Worm (Caenorhabditis elegans) whole organism, L3 larva: ENCODE measurements around the gene rpn-3.

Experiments used
- R02D3.7 ChIP-seq: fragments of 150-350 bp; optimal IDR thresholded peaks from 2 replicates; lab custom pipeline; 2014; ENCODE audit warnings: missing biosample characterization, missing genetic modification characterization
- ZK546.5 ChIP-seq: sonication (generic microtip); optimal IDR thresholded peaks from 2 replicates; lab custom pipeline; 2017; ENCODE audit warnings: missing biosample characterization, missing genetic modification characterization
- aly-2 ChIP-seq: fragments of 150-350 bp; optimal IDR thresholded peaks from 2 replicates; lab custom pipeline; 2014; ENCODE audit warnings: missing biosample characterization, missing genetic modification characterization
- ama-1 ChIP-seq: fragments of 150-350 bp; optimal IDR thresholded peaks from 2 replicates; lab custom pipeline; 2018
- ceh-16 ChIP-seq: sonication (generic microtip); optimal IDR thresholded peaks from 2 replicates; lab custom pipeline; 2017; ENCODE audit warnings: missing biosample characterization, missing genetic modification characterization
- ceh-28 ChIP-seq: fragments of 150-350 bp; optimal IDR thresholded peaks from 2 replicates; lab custom pipeline; 2014; ENCODE audit warnings: missing biosample characterization, missing genetic modification reagents, missing genetic modification characterization
- ceh-82 ChIP-seq: fragments of 150-350 bp; optimal IDR thresholded peaks from 2 replicates; lab custom pipeline; 2014; ENCODE audit warnings: missing biosample characterization, missing genetic modification characterization
- ceh-9 ChIP-seq: sonication (generic microtip); optimal IDR thresholded peaks from 2 replicates; lab custom pipeline; 2018; ENCODE audit warnings: missing biosample characterization, missing genetic modification characterization
- daf-12 ChIP-seq: fragments of 150-350 bp; optimal IDR thresholded peaks from 2 replicates; lab custom pipeline; 2014; ENCODE audit warnings: missing biosample characterization, missing genetic modification reagents, missing genetic modification characterization
- egl-27 ChIP-seq: sonication (generic microtip); optimal IDR thresholded peaks from 4 replicates; lab custom pipeline; 2017; ENCODE audit warnings: missing biosample characterization, missing genetic modification reagents, missing genetic modification characterization
- egl-5 ChIP-seq: fragments of 150-350 bp; optimal IDR thresholded peaks from 2 replicates; lab custom pipeline; 2017; ENCODE audit warnings: missing biosample characterization, missing genetic modification reagents, missing genetic modification characterization, inconsistent platforms
- elt-1 ChIP-seq: fragments of 150-350 bp; optimal IDR thresholded peaks from 2 replicates; lab custom pipeline; 2014; ENCODE audit warnings: missing biosample characterization, missing genetic modification characterization
- elt-2 ChIP-seq: sonication (generic microtip); optimal IDR thresholded peaks from 2 replicates; lab custom pipeline; 2016; ENCODE audit warnings: missing genetic modification reagents, mild to moderate bottlenecking, missing genetic modification characterization, missing compliant biosample characterization
- elt-3 ChIP-seq, 3 experiments: fragments of 150-350 bp in 1 of 3; sonication (generic microtip) in 2 of 3; optimal IDR thresholded peaks; 2 replicates in 2 of 3; 4 replicates in 1 of 3; lab custom pipeline; 2014 to 2017; ENCODE audit warnings: missing biosample characterization in 3 of 3, missing genetic modification characterization in 3 of 3
- eor-1 ChIP-seq, 2 experiments: fragments of 150-350 bp; optimal IDR thresholded peaks; 2 replicates each; lab custom pipeline; 2014 to 2018; ENCODE audit warnings: missing biosample characterization in 2 of 2, missing genetic modification characterization in 2 of 2
- fkh-10 ChIP-seq: sonication (generic microtip); optimal IDR thresholded peaks from 2 replicates; lab custom pipeline; 2017; ENCODE audit warnings: missing biosample characterization, missing genetic modification reagents, missing genetic modification characterization
- fkh-2 ChIP-seq: fragments of 150-350 bp; optimal IDR thresholded peaks from 2 replicates; lab custom pipeline; 2014; ENCODE audit warnings: missing biosample characterization, missing genetic modification reagents, missing genetic modification characterization
- fos-1 ChIP-seq: fragments of 150-350 bp; optimal IDR thresholded peaks from 2 replicates; lab custom pipeline; 2014; ENCODE audit warnings: missing biosample characterization, missing genetic modification characterization
- hmg-11 ChIP-seq: sonication (generic microtip); optimal IDR thresholded peaks from 2 replicates; lab custom pipeline; 2016; ENCODE audit warnings: missing genetic modification characterization, missing compliant biosample characterization
- jun-1 ChIP-seq: fragments of 150-350 bp; optimal IDR thresholded peaks from 2 replicates; lab custom pipeline; 2014; ENCODE audit warnings: missing biosample characterization, missing genetic modification reagents, missing genetic modification characterization
- lin-15B ChIP-seq: fragments of 150-350 bp; optimal IDR thresholded peaks from 2 replicates; lab custom pipeline; 2014; ENCODE audit warnings: missing biosample characterization, missing genetic modification characterization
- lin-39 ChIP-seq: fragments of 150-350 bp; optimal IDR thresholded peaks from 2 replicates; lab custom pipeline; 2018; ENCODE audit warnings: missing biosample characterization, missing genetic modification reagents, missing genetic modification characterization
- lsy-12 ChIP-seq: sonication (generic microtip); optimal IDR thresholded peaks from 2 replicates; lab custom pipeline; 2016; ENCODE audit warnings: mild to moderate bottlenecking, missing genetic modification characterization, missing compliant biosample characterization
- mdl-1 ChIP-seq: fragments of 150-350 bp; optimal IDR thresholded peaks from 2 replicates; lab custom pipeline; 2014; ENCODE audit warnings: missing biosample characterization, missing genetic modification characterization
- mml-1 ChIP-seq: fragments of 150-350 bp; sonication (generic microtip); optimal IDR thresholded peaks from 3 replicates; lab custom pipeline; 2014; ENCODE audit warnings: missing biosample characterization, missing genetic modification characterization
- nfya-1 ChIP-seq: sonication (generic microtip); optimal IDR thresholded peaks from 2 replicates; lab custom pipeline; 2017; ENCODE audit warnings: missing genetic modification characterization, mild to moderate bottlenecking, missing compliant biosample characterization, antibody characterized with exemption, moderate library complexity; ENCODE audit not compliant: insufficient read depth
- nhr-11 ChIP-seq: fragments of 150-350 bp; optimal IDR thresholded peaks from 2 replicates; lab custom pipeline; 2014; ENCODE audit warnings: missing biosample characterization, missing genetic modification characterization
- nhr-12 ChIP-seq: fragments of 150-350 bp; optimal IDR thresholded peaks from 2 replicates; lab custom pipeline; 2014; ENCODE audit warnings: missing biosample characterization, missing genetic modification characterization
- nhr-23 ChIP-seq: fragments of 150-350 bp; optimal IDR thresholded peaks from 2 replicates; lab custom pipeline; 2014; ENCODE audit warnings: missing biosample characterization, missing genetic modification reagents, missing genetic modification characterization
- nhr-237 ChIP-seq: fragments of 150-350 bp; optimal IDR thresholded peaks from 2 replicates; lab custom pipeline; 2014; ENCODE audit warnings: missing biosample characterization, missing genetic modification characterization
- nhr-25 ChIP-seq: sonication (generic microtip); optimal IDR thresholded peaks from 2 replicates; lab custom pipeline; 2017; ENCODE audit warnings: missing biosample characterization, missing genetic modification characterization
- nhr-28 ChIP-seq: fragments of 150-350 bp; optimal IDR thresholded peaks from 2 replicates; lab custom pipeline; 2014; ENCODE audit warnings: missing biosample characterization, missing genetic modification characterization
- nhr-43 ChIP-seq: sonication (generic microtip); optimal IDR thresholded peaks from 2 replicates; lab custom pipeline; 2016; ENCODE audit warnings: mild to moderate bottlenecking, missing genetic modification characterization, missing compliant biosample characterization; ENCODE audit not compliant: poor library complexity, severe bottlenecking
- nhr-67 ChIP-seq: fragments of 150-350 bp; optimal IDR thresholded peaks from 2 replicates; lab custom pipeline; 2014; ENCODE audit warnings: missing biosample characterization, missing genetic modification characterization
- nhr-76 ChIP-seq: fragments of 150-350 bp; sonication (generic microtip); optimal IDR thresholded peaks from 5 replicates; lab custom pipeline; 2014; ENCODE audit warnings: missing biosample characterization, missing genetic modification characterization
- nhr-77 ChIP-seq: fragments of 150-350 bp; optimal IDR thresholded peaks from 2 replicates; lab custom pipeline; 2014; ENCODE audit warnings: missing biosample characterization, missing genetic modification characterization
- pha-4 ChIP-seq: fragments of 150-350 bp; optimal IDR thresholded peaks from 2 replicates; lab custom pipeline; 2014; ENCODE audit warnings: missing biosample characterization, missing genetic modification reagents, missing genetic modification characterization
- pqm-1 ChIP-seq: fragments of 150-350 bp; optimal IDR thresholded peaks from 2 replicates; lab custom pipeline; 2017; ENCODE audit warnings: missing biosample characterization, missing genetic modification characterization, inconsistent platforms
- sea-2 ChIP-seq: fragments of 150-350 bp; sonication (generic microtip); optimal IDR thresholded peaks from 4 replicates; lab custom pipeline; 2014; ENCODE audit warnings: missing biosample characterization, missing genetic modification reagents, missing genetic modification characterization
- skn-1 ChIP-seq: fragments of 150-350 bp; optimal IDR thresholded peaks from 2 replicates; lab custom pipeline; 2014; ENCODE audit warnings: missing biosample characterization, missing genetic modification characterization
- snpc-4 ChIP-seq: fragments of 150-350 bp; optimal IDR thresholded peaks from 2 replicates; lab custom pipeline; 2014; ENCODE audit warnings: missing biosample characterization, missing genetic modification characterization
- tbx-2 ChIP-seq: sonication (generic microtip); optimal IDR thresholded peaks from 2 replicates; lab custom pipeline; 2016; ENCODE audit warnings: mild to moderate bottlenecking, missing genetic modification characterization, missing compliant biosample characterization
- unc-39 ChIP-seq: sonication (generic microtip); optimal IDR thresholded peaks from 4 replicates; lab custom pipeline; 2017; ENCODE audit warnings: missing biosample characterization, missing genetic modification characterization
- unc-62 ChIP-seq: fragments of 150-350 bp; sonication (generic microtip); optimal IDR thresholded peaks from 4 replicates; lab custom pipeline; 2014; ENCODE audit warnings: missing biosample characterization, missing genetic modification reagents, missing genetic modification characterization
- zag-1 ChIP-seq: fragments of 150-350 bp; optimal IDR thresholded peaks from 2 replicates; lab custom pipeline; 2014; ENCODE audit warnings: missing biosample characterization, missing genetic modification characterization
- ztf-11 ChIP-seq: fragments of 150-350 bp; optimal IDR thresholded peaks from 2 replicates; lab custom pipeline; 2014; ENCODE audit warnings: missing biosample characterization, missing genetic modification characterization
- ztf-4 ChIP-seq: fragments of 150-350 bp; optimal IDR thresholded peaks from 2 replicates; lab custom pipeline; 2014; ENCODE audit warnings: missing biosample characterization, missing genetic modification characterization

Gene rpn-3

DNA sequence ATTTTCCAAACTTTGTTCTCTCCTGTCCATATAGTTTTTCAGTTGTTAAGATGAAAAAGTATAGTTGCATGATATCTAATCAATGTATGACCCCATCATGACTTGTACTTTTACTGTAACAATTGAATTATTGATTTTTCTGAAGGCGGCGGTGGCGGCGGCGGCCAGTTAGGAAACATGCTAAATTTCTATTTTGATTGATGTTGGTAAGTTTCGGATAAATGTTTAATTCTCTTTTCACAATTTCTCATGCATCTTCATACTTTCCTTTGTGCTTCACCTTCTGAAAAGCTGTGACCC lies 29.2 kb upstream of the rpn-3 start, which contains the start of gene sor-1:
sor-1 (plus strand) TSS at position 201 of the 300 bp plus-strand sequence.
- no peak for TF ChIP-seq daf-12 (tag; lab: Kevin White, UChicago)
- peak; percentile 12 for TF ChIP-seq ama-1 (lab: Kevin White, UChicago)

DNA sequence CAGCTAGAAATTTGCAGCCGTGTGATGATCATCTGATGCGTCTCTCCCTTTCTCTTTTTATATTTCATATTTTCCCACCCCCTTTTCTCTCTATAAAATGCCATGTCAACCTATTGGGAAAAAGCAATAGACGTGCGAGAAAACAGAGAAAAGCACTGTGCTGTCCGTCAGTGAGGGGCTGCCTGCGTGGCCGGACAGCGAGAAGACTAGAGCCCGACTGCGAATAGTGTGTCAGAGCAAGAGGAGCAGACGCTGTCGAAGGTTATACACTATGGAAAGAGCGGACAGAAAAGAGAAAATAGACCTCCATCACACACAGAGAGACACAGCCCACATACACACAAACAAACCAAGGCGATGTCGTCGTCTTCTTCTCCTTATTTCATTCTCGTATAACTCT lies 22.1 kb upstream of the rpn-3 start:
- TF ChIP-seq unc-62 (GFP tag; lab: Kevin White, UChicago): no peak
- no peak for TF ChIP-seq zag-1 (tag; lab: Kevin White, UChicago)
- no peak for TF ChIP-seq nhr-76 (tag; lab: Kevin White, UChicago)
- peak; percentile 67 for TF ChIP-seq pha-4 (tag; lab: Kevin White, UChicago)
- TF ChIP-seq ceh-16 (tag; lab: Kevin White, UChicago): no peak
- TF ChIP-seq fkh-2: no peak
- TF ChIP-seq ceh-9: no peak
- peak; percentile 22 for TF ChIP-seq lin-15B (tag; lab: Kevin White, UChicago)
- no peak for TF ChIP-seq egl-27
- TF ChIP-seq ZK546.5 (tag; lab: Kevin White, UChicago): no peak
- TF ChIP-seq jun-1 (tag; lab: Kevin White, UChicago): peak; percentile 81
- TF ChIP-seq egl-5 (tag; lab: Kevin White, UChicago): no peak
- no peak for TF ChIP-seq fos-1
- TF ChIP-seq elt-1: peak; percentile 3
- TF ChIP-seq ama-1 (lab: Kevin White, UChicago): peak; percentile 49
- peak; percentile 22 for TF ChIP-seq nhr-11 (tag; lab: Kevin White, UChicago)
- TF ChIP-seq mml-1: no peak
- no peak for TF ChIP-seq nhr-12
- TF ChIP-seq elt-2 (tag; lab: Kevin White, UChicago): peak; percentile 74
- no peak for TF ChIP-seq elt-3 (tag; optimal IDR thresholded peaks at IDR 0.05; lab: Kevin White, UChicago)
- TF ChIP-seq lin-39 (tag; lab: Kevin White, UChicago): peak; percentile 42
- no peak for TF ChIP-seq mdl-1
- TF ChIP-seq R02D3.7 (tag; lab: Kevin White, UChicago): peak; percentile 1
- no peak for TF ChIP-seq nhr-77 (tag; lab: Kevin White, UChicago)
- TF ChIP-seq eor-1 (tag; optimal IDR thresholded peaks at IDR 0.05; lab: Kevin White, UChicago): no peak
- TF ChIP-seq nhr-237 (tag; lab: Kevin White, UChicago): no peak
- peak; percentile 52 for TF ChIP-seq nhr-25 (tag; lab: Kevin White, UChicago)
- peak; percentile 30 for TF ChIP-seq tbx-2
- no peak for TF ChIP-seq daf-12 (tag; lab: Kevin White, UChicago)
- TF ChIP-seq sea-2 (GFP tag; lab: Kevin White, UChicago): no peak
- no peak for TF ChIP-seq unc-39 (tag; lab: Kevin White, UChicago)
- TF ChIP-seq ztf-4 (tag; lab: Kevin White, UChicago): no peak
- peak; percentile 18 for TF ChIP-seq ceh-28 (tag; lab: Kevin White, UChicago)
- TF ChIP-seq fkh-10: no peak
- TF ChIP-seq pqm-1: peak; percentile 74
- TF ChIP-seq aly-2 (tag; lab: Kevin White, UChicago): no peak
- no peak for TF ChIP-seq nhr-28 (tag; lab: Kevin White, UChicago)
- TF ChIP-seq hmg-11 (tag; lab: Kevin White, UChicago): peak; percentile 97
- TF ChIP-seq lsy-12 (tag; lab: Kevin White, UChicago): peak; percentile 69
- TF ChIP-seq nfya-1: peak; percentile 98
- TF ChIP-seq ceh-82: no peak
- peak; percentile 9 for TF ChIP-seq nhr-23 (tag; lab: Kevin White, UChicago)
- TF ChIP-seq nhr-67: no peak
- peak; percentile 83 for TF ChIP-seq skn-1 (tag; lab: Kevin White, UChicago)
- TF ChIP-seq ztf-11: no peak
- peak; percentile 80 for TF ChIP-seq snpc-4 (tag; lab: Kevin White, UChicago)
- TF ChIP-seq nhr-43 (tag; lab: Kevin White, UChicago): peak; percentile 49
